Worm (Caenorhabditis elegans): ENCODE measurements around the gene C35D10.12.
A peak's percentile ranks its signal among the peaks of the same experiment; 100 is the strongest.

Gene C35D10.12

DNA sequence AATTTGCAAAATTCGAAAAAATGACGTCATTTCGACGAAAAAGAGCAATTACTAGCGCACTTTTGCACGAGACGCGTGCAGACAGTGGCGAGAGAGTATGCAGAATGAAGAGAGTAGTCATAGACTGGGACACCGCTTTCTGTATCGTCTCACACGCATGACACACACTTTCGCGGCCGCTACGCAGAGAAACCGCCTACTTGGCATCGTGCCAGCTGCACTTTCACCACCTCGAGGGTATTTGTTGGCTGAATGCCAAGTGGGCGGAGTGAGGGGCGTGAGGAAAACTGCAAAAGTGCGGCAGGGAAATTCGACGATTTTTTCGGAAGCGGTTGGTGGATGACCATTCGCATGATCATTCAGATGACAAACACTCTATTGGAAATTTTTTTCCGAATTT, 25.2 kb upstream of the C35D10.12 start (continued):
- TF ChIP-seq tag-97 (GFP tag; IDR thresholded peaks at IDR 0.05) (no peak), dmd-6 (GFP tag; IDR thresholded peaks at IDR 0.05) (peak; percentile 100), fkh-10 (GFP tag; optimal IDR thresholded peaks at IDR 0.05) (peak; percentile 99), fos-1 (tag; optimal IDR thresholded peaks at IDR 0.05) (no peak), dve-1 (tag; optimal IDR thresholded peaks at IDR 0.05; ENCODE audit: insufficient read depth) (peak; percentile 100), lin-29 (GFP tag; IDR thresholded peaks at IDR 0.05) (peak; percentile 94), R02D3.7 (tag; optimal IDR thresholded peaks at IDR 0.05) (no peak), cey-2 (tag; optimal IDR thresholded peaks at IDR 0.05; ENCODE audit: borderline replicate concordance, insufficient read depth) (peak; percentile 9), nhr-48 (tag; optimal IDR thresholded peaks at IDR 0.05) (peak; percentile 98), lin-1 (GFP tag; IDR thresholded peaks at IDR 0.05) (peak; percentile 99), ZK337.2 (GFP tag; IDR thresholded peaks at IDR 0.05) (peak; percentile 81; the same call in 1 of the 2 replicates), Y105C5A.15 (GFP tag; IDR thresholded peaks at IDR 0.05) (no peak), ces-1 (GFP tag; optimal IDR thresholded peaks at IDR 0.05) (peak; percentile 70), nhr-41 (GFP tag; IDR thresholded peaks at IDR 0.05) (peak; percentile 99), nhr-42 (GFP tag; IDR thresholded peaks at IDR 0.05) (peak; percentile 96), daf-8 (GFP tag; IDR thresholded peaks at IDR 0.05) (peak; percentile 94; the same call in 1 of the 2 replicates), nhr-6 (tag; optimal IDR thresholded peaks at IDR 0.05) (peak; percentile 97), F49E8.2 (tag; optimal IDR thresholded peaks at IDR 0.05; ENCODE audit: borderline replicate concordance) (no peak), unc-130 (GFP tag; optimal IDR thresholded peaks at IDR 0.05) (peak; percentile 79), unc-39 (tag; optimal IDR thresholded peaks at IDR 0.05) (peak; percentile 90), lim-7 (GFP tag; IDR thresholded peaks at IDR 0.05) (peak; percentile 73), dmd-9 (GFP tag; IDR thresholded peaks at IDR 0.05) (peak; percentile 96), mdt-29 (GFP tag; IDR thresholded peaks at IDR 0.05) (peak; percentile 98), lsy-2 (tag; optimal IDR thresholded peaks at IDR 0.05) (peak; percentile 93 to 97), mxl-3 (GFP tag; optimal IDR thresholded peaks at IDR 0.05) (peak; percentile 99), snpc-4 (tag; optimal IDR thresholded peaks at IDR 0.05) (peak; percentile 12), ceh-20 (GFP tag; IDR thresholded peaks at IDR 0.05) (peak; percentile 99), arid-1 (GFP tag; conservative IDR thresholded peaks at IDR 0.05) (peak; percentile 95), nhr-76 (tag; optimal IDR thresholded peaks at IDR 0.05) (peak; percentile 83), daf-16 (GFP tag; optimal IDR thresholded peaks at IDR 0.05) (peak; percentile 78 to 97), daf-16 (tag; optimal IDR thresholded peaks at IDR 0.05) (peak; percentile 65), spr-3 (GFP tag; optimal IDR thresholded peaks at IDR 0.05) (peak; percentile 93), egl-27 (tag; optimal IDR thresholded peaks at IDR 0.05) (peak; percentile 62), attf-4 (tag; optimal IDR thresholded peaks at IDR 0.05) (no peak), nhr-102 (tag; optimal IDR thresholded peaks at IDR 0.05) (peak; percentile 98), tra-1 (GFP tag; IDR thresholded peaks at IDR 0.05) (peak; percentile 99), ctbp-1 (GFP tag; IDR thresholded peaks at IDR 0.05) (peak; percentile 99), hlh-30 (tag; optimal IDR thresholded peaks at IDR 0.05; ENCODE audit: insufficient read depth) (peak; percentile 100), Y48G9A.11 (GFP tag; IDR thresholded peaks at IDR 0.05) (peak; percentile 81), D1046.2 (GFP tag; IDR thresholded peaks at IDR 0.05) (peak; percentile 93), T20F7.1 (GFP tag; optimal IDR thresholded peaks at IDR 0.05) (peak; percentile 95), pqm-1 (tag; optimal IDR thresholded peaks at IDR 0.05) (peak; percentile 31), skn-1 (tag; optimal IDR thresholded peaks at IDR 0.05) (peak; percentile 64), ceh-32 (tag; optimal IDR thresholded peaks at IDR 0.05; ENCODE audit: poor library complexity) (peak; percentile 88), mep-1 (tag; optimal IDR thresholded peaks at IDR 0.05) (peak; percentile 99), lir-3 (tag; optimal IDR thresholded peaks at IDR 0.05) (peak; percentile 86), duxl-1 (tag; optimal IDR thresholded peaks at IDR 0.05; ENCODE audit: poor library complexity) (peak; percentile 93), sdz-12 (GFP tag; optimal IDR thresholded peaks at IDR 0.05) (peak; percentile 95), mes-2 (tag; optimal IDR thresholded peaks at IDR 0.05; ENCODE audit: poor library complexity, severe bottlenecking) (peak; percentile 94), snpc-1.2 (GFP tag; IDR thresholded peaks at IDR 0.05) (peak; percentile 78), mdl-1 (tag; optimal IDR thresholded peaks at IDR 0.05) (peak; percentile 79 to 99)
